Fruit fly (Drosophila melanogaster) whole organism, pupa: Measurements from ENCODE around the gene Sik2.

Experiments used
- CG32121 ChIP-seq: fragments of 200-800 bp; sonication (Bioruptor generic); IDR thresholded peaks from 2 replicates; pipeline ENCODE4 v1.3.6; 2022; ENCODE audit warnings: missing biosample characterization, missing genetic modification characterization
- CG4496 ChIP-seq: fragments of 200-800 bp; sonication (Bioruptor generic); IDR thresholded peaks from 3 replicates; pipeline ENCODE4 v1.3.6; 2022; ENCODE audit warnings: missing biosample characterization, missing genetic modification characterization
- CG8301 ChIP-seq: fragments of 200-800 bp; sonication (Bioruptor generic); optimal IDR thresholded peaks from 2 replicates; lab custom pipeline; 2018; ENCODE audit warnings: missing biosample characterization, mild to moderate bottlenecking, missing genetic modification characterization
- Ets98B ChIP-seq: fragments of 200-800 bp; sonication (Bioruptor generic); IDR thresholded peaks from 2 replicates; pipeline ENCODE4 v1.3.6; 2022; ENCODE audit warnings: missing biosample characterization, missing genetic modification characterization
- Snoo ChIP-seq: fragments of 200-800 bp; sonication (Bioruptor generic); optimal IDR thresholded peaks from 3 replicates; lab custom pipeline; 2017; ENCODE audit warnings: missing biosample characterization, mild to moderate bottlenecking, missing genetic modification characterization, inconsistent platforms
- fd96Ca ChIP-seq: fragments of 200-800 bp; sonication (Bioruptor generic); IDR thresholded peaks from 3 replicates; pipeline ENCODE4 v1.3.6; 2022; ENCODE audit warnings: missing biosample characterization, missing genetic modification characterization

dm6 chrX:2073325-2073724, 11.6 kb upstream of the Sik2 start, which contains the start of gene CG4199:
- no peak for TF ChIP-seq CG32121 (GFP tag; lab: Robert Waterston, UW)
- TF ChIP-seq Ets98B (GFP tag; lab: Robert Waterston, UW) = no peak
- TF ChIP-seq CG8301 = no peak
- TF ChIP-seq CG4496 = no peak
- no peak for TF ChIP-seq fd96Ca
- no peak for TF ChIP-seq Snoo
